Worm (Caenorhabditis elegans) whole organism, L4 larva: ENCODE results near the gene npr-31.

Source experiments
- D1046.2 ChIP-seq: fragments of 200-800 bp; sonication (Bioruptor generic); IDR thresholded peaks from 2 replicates; pipeline ENCODE4 v1.3.6; 2022; ENCODE audit warnings: missing genetic modification characterization, missing compliant biosample characterization
- F10B5.3 ChIP-seq: sonication (generic microtip); optimal IDR thresholded peaks from 2 replicates; lab custom pipeline; 2016; ENCODE audit warnings: mild to moderate bottlenecking, missing genetic modification characterization, missing compliant biosample characterization
- Y105C5A.15 ChIP-seq: fragments of 200-800 bp; sonication (Bioruptor generic); IDR thresholded peaks from 2 replicates; pipeline ENCODE4 v1.3.6; 2022; ENCODE audit warnings: missing genetic modification characterization, missing compliant biosample characterization
- Y5F2A.4 ChIP-seq: fragments of 200-800 bp; sonication (Bioruptor generic); optimal IDR thresholded peaks from 2 replicates; lab custom pipeline; 2018; ENCODE audit warnings: mild to moderate bottlenecking, missing genetic modification characterization, missing compliant biosample characterization
- Y75B8A.6 ChIP-seq: fragments of 200-800 bp; sonication (Bioruptor generic); IDR thresholded peaks from 2 replicates; pipeline ENCODE4 v1.3.6; 2022; ENCODE audit warnings: missing genetic modification reagents, missing genetic modification characterization, missing compliant biosample characterization
- ZK337.2 ChIP-seq: fragments of 200-800 bp; sonication (Bioruptor generic); IDR thresholded peaks from 2 replicates; pipeline ENCODE4 v1.3.6; 2022; ENCODE audit warnings: missing genetic modification reagents, missing genetic modification characterization, missing compliant biosample characterization
- aha-1 ChIP-seq: fragments of 150-350 bp; peaks from one replicate; lab custom pipeline; 2014; ENCODE audit warnings: missing biosample characterization, missing genetic modification characterization
- ceh-44 ChIP-seq: fragments of 200-800 bp; sonication (Bioruptor generic); IDR thresholded peaks from 2 replicates; pipeline ENCODE4 v1.3.6; 2022; ENCODE audit warnings: missing genetic modification reagents, missing genetic modification characterization, missing compliant biosample characterization
- ceh-82 ChIP-seq: sonication (generic microtip); optimal IDR thresholded peaks from 2 replicates; lab custom pipeline; 2017; ENCODE audit warnings: missing biosample characterization, missing genetic modification characterization
- ces-1 ChIP-seq: fragments of 150-350 bp; sonication (generic microtip); optimal IDR thresholded peaks from 4 replicates; lab custom pipeline; 2014; ENCODE audit warnings: missing biosample characterization, missing genetic modification reagents, missing genetic modification characterization
- ctbp-1 ChIP-seq: fragments of 200-800 bp; sonication (Bioruptor generic); IDR thresholded peaks from 2 replicates; pipeline ENCODE4 v1.3.6; 2022; ENCODE audit warnings: missing genetic modification reagents, missing genetic modification characterization, missing compliant biosample characterization
- daf-12 ChIP-seq: fragments of 150-350 bp; optimal IDR thresholded peaks from 2 replicates; lab custom pipeline; 2014; ENCODE audit warnings: missing biosample characterization, missing genetic modification reagents, missing genetic modification characterization
- daf-16 ChIP-seq, 3 experiments: sonication (generic microtip); optimal IDR thresholded peaks; 2 replicates each; lab custom pipeline; 2016 to 2017; ENCODE audit warnings: missing genetic modification characterization in 3 of 3, missing genetic modification reagents in 3 of 3, mild to moderate bottlenecking in 2 of 3, missing compliant biosample characterization in 2 of 3, missing biosample characterization in 1 of 3, moderate library complexity in 1 of 3
- daf-8 ChIP-seq: fragments of 200-800 bp; sonication (Bioruptor generic); IDR thresholded peaks from 2 replicates; pipeline ENCODE4 v1.3.6; 2022; ENCODE audit warnings: missing genetic modification characterization, missing compliant biosample characterization
- dmd-6 ChIP-seq: fragments of 200-800 bp; sonication (Bioruptor generic); IDR thresholded peaks from 2 replicates; pipeline ENCODE4 v1.3.6; 2022; ENCODE audit warnings: missing genetic modification reagents, missing genetic modification characterization, missing compliant biosample characterization
- dmd-8 ChIP-seq: fragments of 200-800 bp; sonication (Bioruptor generic); IDR thresholded peaks from 2 replicates; pipeline ENCODE4 v1.3.6; 2022; ENCODE audit warnings: missing genetic modification characterization, missing compliant biosample characterization
- dmd-9 ChIP-seq: fragments of 200-800 bp; sonication (Bioruptor generic); IDR thresholded peaks from 2 replicates; pipeline ENCODE4 v1.3.6; 2022; ENCODE audit warnings: missing genetic modification reagents, missing genetic modification characterization, missing compliant biosample characterization
- dve-1 ChIP-seq: sonication (generic microtip); optimal IDR thresholded peaks from 2 replicates; lab custom pipeline; 2017; ENCODE audit warnings: antibody characterized with exemption, mild to moderate bottlenecking, missing genetic modification characterization, missing compliant biosample characterization; ENCODE audit not compliant: insufficient read depth
- fkh-10 ChIP-seq: fragments of 150-350 bp; optimal IDR thresholded peaks from 2 replicates; lab custom pipeline; 2014; ENCODE audit warnings: missing biosample characterization, missing genetic modification reagents, missing genetic modification characterization
- fos-1 ChIP-seq: fragments of 150-350 bp; optimal IDR thresholded peaks from 2 replicates; lab custom pipeline; 2014; ENCODE audit warnings: missing biosample characterization, missing genetic modification characterization
- gei-8 ChIP-seq: fragments of 200-800 bp; sonication (Bioruptor generic); optimal IDR thresholded peaks from 2 replicates; lab custom pipeline; 2018; ENCODE audit warnings: mild to moderate bottlenecking, missing genetic modification characterization, missing compliant biosample characterization
- hlh-11 ChIP-seq: fragments of 200-800 bp; sonication (Bioruptor generic); optimal IDR thresholded peaks from 2 replicates; lab custom pipeline; 2018; ENCODE audit warnings: mild to moderate bottlenecking, missing genetic modification characterization, missing compliant biosample characterization
- hmg-1.1 ChIP-seq: fragments of 200-800 bp; sonication (Bioruptor generic); IDR thresholded peaks from 2 replicates; pipeline ENCODE4 v1.3.6; 2022; ENCODE audit warnings: missing genetic modification reagents, missing genetic modification characterization, missing compliant biosample characterization
- lin-13 ChIP-seq: fragments of 150-350 bp; optimal IDR thresholded peaks from 2 replicates; lab custom pipeline; 2014; ENCODE audit warnings: missing biosample characterization, missing genetic modification reagents, missing genetic modification characterization
- lin-15B ChIP-seq: fragments of 150-350 bp; sonication (generic microtip); optimal IDR thresholded peaks from 3 replicates; lab custom pipeline; 2014; ENCODE audit warnings: missing biosample characterization, missing genetic modification characterization
- lin-39 ChIP-seq: fragments of 150-350 bp; optimal IDR thresholded peaks from 2 replicates; lab custom pipeline; 2014; ENCODE audit warnings: missing biosample characterization, missing genetic modification reagents, missing genetic modification characterization
- madf-5 ChIP-seq, 2 experiments: fragments of 200-800 bp; sonication (Bioruptor generic); IDR thresholded peaks; 2 replicates each; pipeline ENCODE4 v1.3.6; 2022; ENCODE audit warnings: missing compliant biosample characterization in 2 of 2, missing genetic modification characterization in 2 of 2
- madf-9 ChIP-seq: fragments of 200-800 bp; sonication (Bioruptor generic); conservative IDR thresholded peaks from 2 replicates; pipeline ENCODE4 v1.3.6; 2022; ENCODE audit warnings: missing genetic modification reagents, missing genetic modification characterization, missing compliant biosample characterization
- mdl-1 ChIP-seq, 2 experiments: fragments of 150-350 bp in 1 of 2; sonication (generic microtip) in 1 of 2; optimal IDR thresholded peaks; 2 replicates each; lab custom pipeline; 2014 to 2017; ENCODE audit warnings: missing biosample characterization in 2 of 2, missing genetic modification characterization in 2 of 2
- mes-2 ChIP-seq: sonication (generic microtip); optimal IDR thresholded peaks from 2 replicates; lab custom pipeline; 2016; ENCODE audit warnings: missing genotype, mild to moderate bottlenecking, missing genetic modification characterization, missing compliant biosample characterization; ENCODE audit not compliant: poor library complexity, severe bottlenecking
- mxl-2 ChIP-seq: fragments of 200-800 bp; sonication (Bioruptor generic); conservative IDR thresholded peaks from 2 replicates; pipeline ENCODE4 v1.3.6; 2022; ENCODE audit warnings: missing genetic modification reagents, missing genetic modification characterization, missing compliant biosample characterization
- nhr-10 ChIP-seq: fragments of 150-350 bp; optimal IDR thresholded peaks from 2 replicates; lab custom pipeline; 2014; ENCODE audit warnings: missing biosample characterization, missing genetic modification characterization
- nhr-11 ChIP-seq: fragments of 150-350 bp; optimal IDR thresholded peaks from 2 replicates; lab custom pipeline; 2014; ENCODE audit warnings: missing biosample characterization, missing genetic modification characterization
- nhr-25 ChIP-seq: sonication (generic microtip); optimal IDR thresholded peaks from 2 replicates; lab custom pipeline; 2017; ENCODE audit warnings: missing genetic modification characterization, mild to moderate bottlenecking, missing compliant biosample characterization, antibody characterized with exemption, moderate library complexity, borderline replicate concordance; ENCODE audit not compliant: insufficient read depth
- nhr-28 ChIP-seq: fragments of 150-350 bp; optimal IDR thresholded peaks from 2 replicates; lab custom pipeline; 2014; ENCODE audit warnings: missing biosample characterization, missing genetic modification characterization
- nhr-41 ChIP-seq: fragments of 200-800 bp; sonication (Bioruptor generic); IDR thresholded peaks from 2 replicates; pipeline ENCODE4 v1.3.6; 2022; ENCODE audit warnings: missing genetic modification reagents, missing genetic modification characterization, missing compliant biosample characterization
- nhr-42 ChIP-seq: fragments of 200-800 bp; sonication (Bioruptor generic); IDR thresholded peaks from 2 replicates; pipeline ENCODE4 v1.3.6; 2022; ENCODE audit warnings: missing genetic modification characterization, missing compliant biosample characterization
- nhr-76 ChIP-seq: fragments of 150-350 bp; optimal IDR thresholded peaks from 2 replicates; lab custom pipeline; 2014; ENCODE audit warnings: missing biosample characterization, missing genetic modification characterization
- nhr-77 ChIP-seq: fragments of 150-350 bp; optimal IDR thresholded peaks from 2 replicates; lab custom pipeline; 2014; ENCODE audit warnings: missing biosample characterization, missing genetic modification characterization
- pha-4 ChIP-seq, 2 experiments: fragments of 150-350 bp in 1 of 2; fragments of 200-800 bp in 1 of 2; sonication (Bioruptor generic) in 1 of 2; IDR thresholded peaks in 1 of 2; optimal IDR thresholded peaks in 1 of 2; 2 replicates each; pipeline versions ENCODE4 v1.3.6 to Lab custom; 2014 to 2022; ENCODE audit warnings: missing genetic modification characterization in 2 of 2, missing genetic modification reagents in 2 of 2, missing biosample characterization in 1 of 2, missing compliant biosample characterization in 1 of 2
- pqm-1 ChIP-seq: sonication (generic microtip); optimal IDR thresholded peaks from 2 replicates; lab custom pipeline; 2017; ENCODE audit warnings: missing biosample characterization, missing genetic modification characterization
- rbr-2 ChIP-seq: sonication (generic microtip); optimal IDR thresholded peaks from 2 replicates; lab custom pipeline; 2016; ENCODE audit warnings: missing genotype, missing genetic modification characterization, missing compliant biosample characterization
- skn-1 ChIP-seq: fragments of 150-350 bp; optimal IDR thresholded peaks from 2 replicates; lab custom pipeline; 2014; ENCODE audit warnings: missing biosample characterization, missing genetic modification characterization
- snpc-1.2 ChIP-seq: fragments of 200-800 bp; sonication (Bioruptor generic); IDR thresholded peaks from 2 replicates; pipeline ENCODE4 v1.3.6; 2022; ENCODE audit warnings: missing genetic modification reagents, missing genetic modification characterization, missing compliant biosample characterization
- snpc-4 ChIP-seq: fragments of 150-350 bp; optimal IDR thresholded peaks from 2 replicates; lab custom pipeline; 2014; ENCODE audit warnings: missing biosample characterization, missing genetic modification characterization
- spr-1 ChIP-seq: sonication (generic microtip); optimal IDR thresholded peaks from 2 replicates; lab custom pipeline; 2016; ENCODE audit warnings: mild to moderate bottlenecking, missing genetic modification characterization, missing compliant biosample characterization
- unc-130 ChIP-seq: sonication (generic microtip); optimal IDR thresholded peaks from 2 replicates; lab custom pipeline; 2016; ENCODE audit warnings: missing genetic modification reagents, missing genetic modification characterization, missing compliant biosample characterization
- zag-1 ChIP-seq: fragments of 150-350 bp; optimal IDR thresholded peaks from 2 replicates; lab custom pipeline; 2014; ENCODE audit warnings: missing biosample characterization, missing genetic modification characterization
- zfp-2 ChIP-seq: sonication (generic microtip); optimal IDR thresholded peaks from 2 replicates; lab custom pipeline; 2016; ENCODE audit warnings: mild to moderate bottlenecking, missing genetic modification characterization, missing compliant biosample characterization
- zfp-3 ChIP-seq: fragments of 200-800 bp; sonication (Bioruptor generic); conservative IDR thresholded peaks from 2 replicates; pipeline ENCODE4 v1.3.6; 2022; ENCODE audit warnings: missing genetic modification reagents, missing genetic modification characterization, missing compliant biosample characterization

Gene npr-31

DNA sequence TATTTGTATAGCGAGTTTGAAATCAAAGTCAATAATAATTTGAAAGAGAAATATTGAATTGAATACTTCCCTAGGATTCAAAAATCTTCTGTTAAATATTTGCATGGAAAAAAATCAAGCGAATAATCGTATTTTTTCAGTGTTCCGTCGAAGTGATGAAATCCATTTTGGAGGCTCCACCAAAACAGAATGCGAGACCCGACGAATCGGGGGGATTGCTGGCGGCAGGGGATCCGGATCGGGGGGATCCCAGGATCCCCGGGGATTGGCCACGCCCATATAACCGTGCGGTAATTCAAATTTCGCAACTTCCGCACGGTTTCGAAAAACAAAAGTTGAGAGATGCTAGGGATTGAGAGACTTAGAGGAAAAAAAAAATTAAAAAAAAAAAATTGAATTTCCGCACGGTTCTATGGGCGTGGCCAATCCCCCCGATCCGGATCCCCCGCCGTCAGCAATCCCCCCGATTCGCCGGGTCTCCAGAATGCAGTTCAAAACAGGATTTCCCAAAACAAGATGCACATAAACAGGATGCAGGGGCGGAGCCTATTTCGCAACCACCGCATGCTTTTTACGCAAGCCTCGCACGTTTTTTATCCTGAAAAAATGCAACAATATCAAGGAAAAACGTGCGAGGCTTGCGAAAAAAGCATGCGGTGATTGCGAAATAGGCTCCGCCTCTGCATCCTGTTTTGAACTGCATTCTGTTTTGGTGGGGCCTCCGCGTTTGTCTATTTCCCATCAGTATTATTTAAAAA, 21.6 kb upstream of the npr-31 start, which contains the start of gene F10E7.11:
Gene F10E7.11 (minus strand): TSS at position 232 of the 758 bp plus-strand sequence.
- no peak for TF ChIP-seq nhr-77 (tag; lab: Kevin White, UChicago)
- no peak for TF ChIP-seq mdl-1 (tag; optimal IDR thresholded peaks at IDR 0.05; lab: Kevin White, UChicago)
- no peak for TF ChIP-seq skn-1
- no peak for TF ChIP-seq zfp-3
- no peak for TF ChIP-seq Y5F2A.4 (GFP tag; lab: Kevin White, UChicago)
- peak; percentile 48; the same call in 1 of the 2 replicates for TF ChIP-seq ctbp-1
- no peak for TF ChIP-seq ceh-44 (GFP tag; lab: Robert Waterston, UW)
- no peak for TF ChIP-seq nhr-10 (tag; lab: Kevin White, UChicago)
- TF ChIP-seq ceh-82 (tag; lab: Kevin White, UChicago), result no peak
- TF ChIP-seq fkh-10 (GFP tag; lab: Kevin White, UChicago), result no peak
- TF ChIP-seq dmd-9 (GFP tag; lab: Robert Waterston, UW), result no peak
- no peak for TF ChIP-seq ces-1 (GFP tag; lab: Kevin White, UChicago)
- TF ChIP-seq nhr-42 (GFP tag; lab: Robert Waterston, UW), result peak; percentile 54; the same call in 1 of the 2 replicates
- TF ChIP-seq snpc-4 (tag; lab: Kevin White, UChicago), result no peak
- TF ChIP-seq madf-5 (GFP tag; IDR thresholded peaks at IDR 0.05; lab: Robert Waterston, UW), result no peak
- peak; percentile 80 for TF ChIP-seq mes-2 (tag; lab: Kevin White, UChicago)
- TF ChIP-seq nhr-25 (tag; lab: Kevin White, UChicago), result no peak
- no peak for TF ChIP-seq fos-1 (tag; lab: Kevin White, UChicago)
- no peak for TF ChIP-seq madf-9 (GFP tag; lab: Robert Waterston, UW)
- no peak for TF ChIP-seq ZK337.2 (GFP tag; lab: Robert Waterston, UW)
- no peak for TF ChIP-seq hlh-11 (tag; lab: Kevin White, UChicago)
- no peak for TF ChIP-seq lin-39
- TF ChIP-seq lin-15B, result no peak
- TF ChIP-seq spr-1 (tag; lab: Kevin White, UChicago), result no peak
- TF ChIP-seq Y75B8A.6 (GFP tag; lab: Robert Waterston, UW), result no peak
- TF ChIP-seq Y105C5A.15 (GFP tag; lab: Robert Waterston, UW), result no peak
- TF ChIP-seq zfp-2 (tag; lab: Kevin White, UChicago), result no peak
- no peak for TF ChIP-seq dve-1 (tag; lab: Kevin White, UChicago)
- TF ChIP-seq hmg-1.1, result peak; percentile 76
- TF ChIP-seq D1046.2 (GFP tag; lab: Robert Waterston, UW), result no peak
- TF ChIP-seq nhr-11, result no peak
- TF ChIP-seq zag-1, result no peak
- no peak for TF ChIP-seq mxl-2 (GFP tag; lab: Robert Waterston, UW)
- no peak for TF ChIP-seq rbr-2
- TF ChIP-seq snpc-1.2 (GFP tag; lab: Robert Waterston, UW), result no peak
- no peak for TF ChIP-seq unc-130
- no peak for TF ChIP-seq pqm-1 (tag; lab: Kevin White, UChicago)
- TF ChIP-seq F10B5.3 (tag; lab: Kevin White, UChicago), result no peak
- TF ChIP-seq aha-1 (tag; lab: Kevin White, UChicago), result peak; percentile 5
- TF ChIP-seq nhr-41 (GFP tag; lab: Robert Waterston, UW), result no peak
- no peak for TF ChIP-seq daf-16 (GFP tag; optimal IDR thresholded peaks at IDR 0.05; lab: Kevin White, UChicago)
- TF ChIP-seq daf-16 (tag; optimal IDR thresholded peaks at IDR 0.05; lab: Kevin White, UChicago), result no peak
- TF ChIP-seq gei-8 (GFP tag; lab: Kevin White, UChicago), result no peak
- TF ChIP-seq nhr-76 (tag; lab: Kevin White, UChicago), result no peak
- no peak for TF ChIP-seq lin-13 (GFP tag; lab: Kevin White, UChicago)
- peak; percentile 40; the same call in 1 of the 2 replicates for TF ChIP-seq pha-4 (GFP tag; IDR thresholded peaks at IDR 0.05; lab: Robert Waterston, UW)
- no peak for TF ChIP-seq pha-4 (tag; optimal IDR thresholded peaks at IDR 0.05; lab: Kevin White, UChicago)
- TF ChIP-seq nhr-28, result no peak
- TF ChIP-seq daf-12 (tag; lab: Kevin White, UChicago), result no peak
- 0 out of 2 replicates have a peak, but pooled peaks have one; percentile 23 for TF ChIP-seq dmd-8 (GFP tag; lab: Robert Waterston, UW)
- TF ChIP-seq daf-8, result no peak
- TF ChIP-seq dmd-6 (GFP tag; lab: Robert Waterston, UW), result no peak
